Fruit fly (Drosophila melanogaster) whole organism, embryonic: ENCODE data around the gene Coq7.

Experiments
- ATbp ChIP-seq: fragments of 200-800 bp; sonication (Bioruptor generic); optimal IDR thresholded peaks from 2 replicates; lab custom pipeline; 2017; ENCODE audit warnings: missing biosample characterization, mild to moderate bottlenecking, missing genetic modification characterization, missing genetic modification reagents
- BEAF-32 ChIP-seq: fragments of 200-800 bp; sonication (Bioruptor generic); optimal IDR thresholded peaks from 3 replicates; lab custom pipeline; 2017; ENCODE audit warnings: missing biosample characterization, missing genetic modification characterization, mild to moderate bottlenecking, moderate library complexity, missing genetic modification reagents
- CG10431 ChIP-seq: fragments of 200-800 bp; sonication (Bioruptor generic); optimal IDR thresholded peaks from 3 replicates; lab custom pipeline; 2018; ENCODE audit warnings: missing biosample characterization, mild to moderate bottlenecking, missing genetic modification characterization
- CG10543 ChIP-seq: fragments of 200-800 bp; sonication (Bioruptor generic); optimal IDR thresholded peaks from 3 replicates; lab custom pipeline; 2017; ENCODE audit warnings: missing biosample characterization, mild to moderate bottlenecking, missing genetic modification characterization, moderate library complexity
- CG10959 ChIP-seq: fragments of 200-800 bp; sonication (Bioruptor generic); IDR thresholded peaks from 2 replicates; pipeline ENCODE4 v1.3.6; 2022; ENCODE audit warnings: missing biosample characterization, missing genetic modification characterization
- CG12391 ChIP-seq: fragments of 200-800 bp; sonication (Bioruptor generic); optimal IDR thresholded peaks from 3 replicates; lab custom pipeline; 2018; ENCODE audit warnings: missing biosample characterization, mild to moderate bottlenecking, missing genetic modification characterization, moderate library complexity
- CG12659 ChIP-seq: fragments of 200-800 bp; sonication (Bioruptor generic); optimal IDR thresholded peaks from 3 replicates; lab custom pipeline; 2017; ENCODE audit warnings: mild to moderate bottlenecking, missing biosample characterization, missing genetic modification reagents, missing genetic modification characterization
- CG14014 ChIP-seq: fragments of 200-800 bp; sonication (Bioruptor generic); IDR thresholded peaks from 2 replicates; pipeline ENCODE4 v1.3.6; 2022; ENCODE audit warnings: missing biosample characterization, missing genetic modification characterization
- CG1603 ChIP-seq: fragments of 200-800 bp; sonication (Bioruptor generic); optimal IDR thresholded peaks from 2 replicates; lab custom pipeline; 2019; ENCODE audit warnings: missing biosample characterization, mild to moderate bottlenecking, missing genetic modification characterization, moderate library complexity
- CG16863 ChIP-seq: fragments of 200-800 bp; sonication (Bioruptor generic); optimal IDR thresholded peaks from 3 replicates; lab custom pipeline; 2016; ENCODE audit warnings: missing biosample characterization, missing genetic modification characterization
- CG18599 ChIP-seq: fragments of 200-800 bp; sonication (Bioruptor generic); optimal IDR thresholded peaks from 3 replicates; lab custom pipeline; 2017; ENCODE audit warnings: missing biosample characterization, missing genetic modification characterization, mild to moderate bottlenecking, moderate library complexity, missing genetic modification reagents
- CG31441 ChIP-seq: fragments of 200-800 bp; sonication (Bioruptor generic); IDR thresholded peaks from 2 replicates; pipeline ENCODE4 v1.3.6; 2022; ENCODE audit warnings: missing biosample characterization, missing genetic modification characterization
- CG43689 ChIP-seq: fragments of 200-800 bp; sonication (Bioruptor generic); IDR thresholded peaks from 2 replicates; pipeline ENCODE4 v1.3.6; 2022; ENCODE audit warnings: missing biosample characterization, missing genetic modification characterization
- CG6654 ChIP-seq: fragments of 200-800 bp; sonication (Bioruptor generic); optimal IDR thresholded peaks from 2 replicates; lab custom pipeline; 2017; ENCODE audit warnings: missing biosample characterization, mild to moderate bottlenecking, missing genetic modification characterization
- CG7786 ChIP-seq: fragments of 200-800 bp; sonication (Bioruptor generic); optimal IDR thresholded peaks from 2 replicates; lab custom pipeline; 2016; ENCODE audit warnings: missing biosample characterization, missing genetic modification characterization
- CG8281 ChIP-seq: fragments of 200-800 bp; sonication (Bioruptor generic); optimal IDR thresholded peaks from 2 replicates; lab custom pipeline; 2018; ENCODE audit warnings: missing biosample characterization, mild to moderate bottlenecking, missing genetic modification characterization, moderate library complexity
- CG8924 ChIP-seq: fragments of 200-800 bp; optimal IDR thresholded peaks from 3 replicates; lab custom pipeline; 2019; ENCODE audit warnings: missing biosample characterization, mild to moderate bottlenecking, missing genetic modification characterization, moderate library complexity
- CG8944 ChIP-seq: fragments of 200-800 bp; sonication (Bioruptor generic); optimal IDR thresholded peaks from 3 replicates; lab custom pipeline; 2016; ENCODE audit warnings: missing biosample characterization, missing genetic modification characterization
- CG9437 ChIP-seq: fragments of 200-800 bp; sonication (Bioruptor generic); optimal IDR thresholded peaks from 2 replicates; lab custom pipeline; 2018; ENCODE audit warnings: missing biosample characterization, mild to moderate bottlenecking, missing genetic modification characterization
- CG9727 ChIP-seq: fragments of 200-800 bp; sonication (Bioruptor generic); optimal IDR thresholded peaks from 3 replicates; lab custom pipeline; 2017; ENCODE audit warnings: missing biosample characterization, mild to moderate bottlenecking, missing genetic modification characterization
- Camta ChIP-seq: fragments of 200-800 bp; sonication (Bioruptor generic); optimal IDR thresholded peaks from 2 replicates; lab custom pipeline; 2016; ENCODE audit warnings: missing biosample characterization, missing genetic modification characterization
- CoRest ChIP-seq: fragments of 200-800 bp; sonication (Bioruptor generic); optimal IDR thresholded peaks from 3 replicates; lab custom pipeline; 2018; ENCODE audit warnings: missing biosample characterization, mild to moderate bottlenecking, missing genetic modification characterization, moderate library complexity
- D19B ChIP-seq: fragments of 200-800 bp; sonication (Bioruptor generic); optimal IDR thresholded peaks from 2 replicates; lab custom pipeline; 2017; ENCODE audit warnings: missing biosample characterization, mild to moderate bottlenecking, missing genetic modification characterization
- GATAe ChIP-seq: fragments of 200-800 bp; sonication (Bioruptor generic); conservative IDR thresholded peaks from 2 replicates; pipeline ENCODE4 v1.3.6; 2022; ENCODE audit warnings: missing biosample characterization, missing genetic modification characterization
- Gsc ChIP-seq: fragments of 200-800 bp; sonication (Bioruptor generic); IDR thresholded peaks from 2 replicates; pipeline ENCODE4 v1.3.6; 2022; ENCODE audit warnings: missing biosample characterization, missing genetic modification characterization
- Hand ChIP-seq: fragments of 200-800 bp; sonication (Bioruptor generic); optimal IDR thresholded peaks from 2 replicates; lab custom pipeline; 2017; ENCODE audit warnings: mild to moderate bottlenecking, missing biosample characterization, missing genetic modification reagents, missing genetic modification characterization
- Hmr ChIP-seq: fragments of 200-800 bp; sonication (Bioruptor generic); optimal IDR thresholded peaks from 3 replicates; lab custom pipeline; 2017; ENCODE audit warnings: mild to moderate bottlenecking, missing biosample characterization, missing genetic modification reagents, missing genetic modification characterization
- Hr39 ChIP-seq: fragments of >200 bp; optimal IDR thresholded peaks from 2 replicates; lab custom pipeline; 2017
- Lhr ChIP-seq: fragments of 200-800 bp; sonication (Bioruptor generic); optimal IDR thresholded peaks from 3 replicates; lab custom pipeline; 2017; ENCODE audit warnings: mild to moderate bottlenecking, missing biosample characterization, missing genetic modification reagents, missing genetic modification characterization
- Max ChIP-seq: fragments of 200-800 bp; sonication (Bioruptor generic); optimal IDR thresholded peaks from 2 replicates; lab custom pipeline; 2016; ENCODE audit warnings: missing biosample characterization, mild to moderate bottlenecking, missing genetic modification characterization
- NFAT ChIP-seq: fragments of 200-800 bp; sonication (Bioruptor generic); IDR thresholded peaks from 2 replicates; pipeline ENCODE4 v1.3.6; 2022; ENCODE audit warnings: missing biosample characterization, missing genetic modification characterization
- Stat92E ChIP-seq, 3 experiments: fragments of >200 bp in 2 of 3; fragments of 200-800 bp in 1 of 3; sonication (Bioruptor generic) in 1 of 3; optimal IDR thresholded peaks; 2 replicates each; lab custom pipeline; 2017 to 2019; ENCODE audit warnings: missing biosample characterization in 3 of 3, missing genetic modification characterization in 3 of 3, mild to moderate bottlenecking in 1 of 3, moderate library complexity in 1 of 3
- cas ChIP-seq: fragments of 200-800 bp; sonication (Bioruptor generic); IDR thresholded peaks from 2 replicates; pipeline ENCODE4 v1.3.6; 2022; ENCODE audit warnings: missing biosample characterization, missing genetic modification characterization
- caup ChIP-seq: fragments of 200-800 bp; sonication (Bioruptor generic); optimal IDR thresholded peaks from 3 replicates; lab custom pipeline; 2017; ENCODE audit warnings: missing biosample characterization, mild to moderate bottlenecking, missing genetic modification characterization, moderate library complexity; ENCODE audit not compliant: severe bottlenecking
- dan ChIP-seq: fragments of 200-800 bp; sonication (Bioruptor generic); IDR thresholded peaks from 2 replicates; pipeline ENCODE4 v1.3.6; 2022; ENCODE audit warnings: missing biosample characterization, missing genetic modification characterization
- dimm ChIP-seq: fragments of 200-800 bp; sonication (Bioruptor generic); IDR thresholded peaks from 2 replicates; pipeline ENCODE4 v1.3.6; 2022; ENCODE audit warnings: missing biosample characterization, missing genetic modification characterization
- en ChIP-seq: fragments of 200-800 bp; sonication (Bioruptor generic); optimal IDR thresholded peaks from 2 replicates; lab custom pipeline; 2016; ENCODE audit warnings: missing biosample characterization, missing genetic modification characterization
- fd96Cb ChIP-seq: fragments of 200-800 bp; sonication (Bioruptor generic); optimal IDR thresholded peaks from 2 replicates; lab custom pipeline; 2018; ENCODE audit warnings: missing biosample characterization, mild to moderate bottlenecking, missing genetic modification characterization, moderate library complexity
- gce ChIP-seq: fragments of 200-800 bp; sonication (Bioruptor generic); IDR thresholded peaks from 3 replicates; pipeline ENCODE4 v1.3.6; 2022; ENCODE audit warnings: missing biosample characterization, missing genetic modification characterization
- gcm ChIP-seq: fragments of 200-800 bp; sonication (Bioruptor generic); optimal IDR thresholded peaks from 2 replicates; lab custom pipeline; 2019; ENCODE audit warnings: missing biosample characterization, mild to moderate bottlenecking, missing genetic modification characterization, moderate library complexity
- grau ChIP-seq: fragments of 200-800 bp; optimal IDR thresholded peaks from 3 replicates; lab custom pipeline; 2019; ENCODE audit warnings: missing biosample characterization, mild to moderate bottlenecking, missing genetic modification characterization, moderate library complexity
- hb ChIP-seq: fragments of 200-800 bp; sonication (Bioruptor generic); IDR thresholded peaks from 3 replicates; pipeline ENCODE4 v1.3.6; 2022; ENCODE audit warnings: missing biosample characterization, missing genetic modification characterization; ENCODE audit not compliant: partially characterized antibody
- nmo ChIP-seq: fragments of 200-800 bp; sonication (Bioruptor generic); optimal IDR thresholded peaks from 2 replicates; lab custom pipeline; 2018; ENCODE audit warnings: missing biosample characterization, mild to moderate bottlenecking, missing genetic modification characterization, moderate library complexity
- oc ChIP-seq: fragments of 200-800 bp; sonication (Bioruptor generic); optimal IDR thresholded peaks from 2 replicates; lab custom pipeline; 2018; ENCODE audit warnings: missing biosample characterization, mild to moderate bottlenecking, missing genetic modification characterization, moderate library complexity
- repo ChIP-seq: fragments of 200-800 bp; sonication (Bioruptor generic); optimal IDR thresholded peaks from 2 replicates; lab custom pipeline; 2016; ENCODE audit warnings: missing biosample characterization, missing genetic modification characterization
- shn ChIP-seq: fragments of 200-800 bp; sonication (Bioruptor generic); optimal IDR thresholded peaks from 3 replicates; lab custom pipeline; 2016; ENCODE audit warnings: missing biosample characterization, missing genetic modification characterization
- sima ChIP-seq: fragments of 200-800 bp; sonication (Bioruptor generic); optimal IDR thresholded peaks from 2 replicates; lab custom pipeline; 2016; ENCODE audit warnings: missing biosample characterization, missing genetic modification characterization
- sr ChIP-seq: fragments of 200-800 bp; sonication (Bioruptor generic); IDR thresholded peaks from 3 replicates; pipeline ENCODE4 v1.3.6; 2022; ENCODE audit warnings: missing biosample characterization, missing genetic modification characterization
- vfl ChIP-seq: fragments of 200-800 bp; sonication (Bioruptor generic); optimal IDR thresholded peaks from 2 replicates; lab custom pipeline; 2016; ENCODE audit warnings: missing biosample characterization, missing genetic modification characterization

Coq7 gene

DNA sequence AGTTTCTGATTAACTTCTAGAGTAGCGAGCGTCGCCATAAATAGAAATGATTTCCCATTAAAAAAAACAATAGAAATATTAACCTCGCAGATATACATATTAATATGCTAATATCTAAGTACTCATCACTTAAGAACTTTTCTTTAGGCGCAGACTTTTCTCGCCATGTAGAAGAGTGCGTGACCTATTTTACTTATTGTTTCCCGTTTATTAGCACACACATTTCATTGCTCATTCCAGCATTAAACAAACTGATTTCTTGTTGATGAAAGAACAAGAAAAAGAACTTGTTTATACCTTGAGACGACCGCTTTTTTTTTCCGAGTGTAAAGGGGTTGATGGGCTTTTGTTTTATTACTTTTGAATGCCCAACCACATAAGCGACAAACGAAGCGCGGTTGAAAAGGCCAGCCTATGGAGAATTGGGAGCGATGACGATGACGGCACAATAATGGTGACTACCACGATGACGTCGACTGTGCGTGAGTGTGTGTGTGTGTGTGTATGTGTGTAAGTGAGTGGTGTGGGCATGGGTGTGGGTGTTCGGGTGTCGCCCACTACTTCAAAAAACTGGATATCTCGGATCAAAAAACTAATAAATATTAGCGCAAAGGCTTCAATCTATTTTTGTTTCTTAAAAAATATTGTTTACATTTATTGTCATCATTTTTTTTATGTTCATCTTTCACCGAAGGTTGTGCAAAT, 25.1 kb downstream of the Coq7 start (continued):
- TF ChIP-seq nmo (GFP tag; lab: Kevin White, UChicago): peak; percentile 38
- TF ChIP-seq CG1603: peak; percentile 7
- TF ChIP-seq Hmr (GFP tag; lab: Kevin White, UChicago): peak; percentile 0
- no peak for TF ChIP-seq cas (GFP tag; lab: Robert Waterston, UW)
- TF ChIP-seq Stat92E (GFP tag; optimal IDR thresholded peaks at IDR 0.05; lab: Kevin White, UChicago): no peak
- no peak for TF ChIP-seq en
- no peak for TF ChIP-seq BEAF-32 (GFP tag; lab: Kevin White, UChicago)
- TF ChIP-seq CG10431 (GFP tag; lab: Kevin White, UChicago): no peak
- TF ChIP-seq sima (GFP tag; lab: Kevin White, UChicago): no peak
- TF ChIP-seq CG12659 (GFP tag; lab: Kevin White, UChicago): no peak
- TF ChIP-seq repo (GFP tag; lab: Kevin White, UChicago): no peak
- peak; percentile 15 for TF ChIP-seq CG9437 (GFP tag; lab: Kevin White, UChicago)
- no peak for TF ChIP-seq Max (GFP tag; lab: Kevin White, UChicago)
- TF ChIP-seq CG43689 (GFP tag; lab: Robert Waterston, UW): no peak
- TF ChIP-seq NFAT: no peak
- TF ChIP-seq CoRest (tag; lab: Kevin White, UChicago): peak; percentile 43
- no peak for TF ChIP-seq vfl (GFP tag; lab: Kevin White, UChicago)
- peak; percentile 18 for TF ChIP-seq CG8924 (tag; lab: Kevin White, UChicago)
- no peak for TF ChIP-seq dan (GFP tag; lab: Robert Waterston, UW)
- TF ChIP-seq shn: no peak
- no peak for TF ChIP-seq Hr39 (lab: Kevin White, UChicago)
- TF ChIP-seq dimm (GFP tag; lab: Robert Waterston, UW): no peak
- no peak for TF ChIP-seq ATbp (GFP tag; lab: Kevin White, UChicago)
- no peak for TF ChIP-seq CG7786 (GFP tag; lab: Kevin White, UChicago)
- peak; percentile 13 for TF ChIP-seq CG12391 (tag; lab: Kevin White, UChicago)
- no peak for TF ChIP-seq Hand (GFP tag; lab: Kevin White, UChicago)
- TF ChIP-seq caup (GFP tag; lab: Kevin White, UChicago): peak; percentile 1
- TF ChIP-seq CG10959 (GFP tag; lab: Robert Waterston, UW): no peak
- no peak for TF ChIP-seq CG6654 (GFP tag; lab: Kevin White, UChicago)
- TF ChIP-seq CG8281 (tag; lab: Kevin White, UChicago): no peak
- peak; percentile 11 for TF ChIP-seq D19B
- peak; percentile 80 for TF ChIP-seq sr (GFP tag; lab: Robert Waterston, UW)
- no peak for TF ChIP-seq GATAe (GFP tag; lab: Robert Waterston, UW)
- no peak for TF ChIP-seq Lhr (GFP tag; lab: Kevin White, UChicago)
- TF ChIP-seq CG16863: no peak
- no peak for TF ChIP-seq gcm (GFP tag; lab: Kevin White, UChicago)
- 0 out of 3 replicates have a peak, but pooled peaks have one; percentile 30 for TF ChIP-seq gce
- TF ChIP-seq fd96Cb (tag; lab: Kevin White, UChicago): no peak
- no peak for TF ChIP-seq hb
- peak; percentile 7 for TF ChIP-seq CG18599 (GFP tag; lab: Kevin White, UChicago)
- no peak for TF ChIP-seq Gsc
- no peak for TF ChIP-seq CG10543
- peak; percentile 5 for TF ChIP-seq CG8944 (GFP tag; lab: Kevin White, UChicago)
- TF ChIP-seq grau: peak; percentile 13
- TF ChIP-seq oc: no peak
- TF ChIP-seq CG31441 (GFP tag; lab: Robert Waterston, UW): 0 out of 2 replicates have a peak, but pooled peaks have one; percentile 26
- peak; percentile 12 for TF ChIP-seq CG9727 (GFP tag; lab: Kevin White, UChicago)
- TF ChIP-seq CG14014 (GFP tag; lab: Robert Waterston, UW): 0 out of 2 replicates have a peak, but pooled peaks have one; percentile 37
- TF ChIP-seq Camta (GFP tag; lab: Kevin White, UChicago): no peak
